Worm (Caenorhabditis elegans) whole organism, L2 larva: ENCODE measurements around the gene mig-22.

Source experiments
- mdl-1 ChIP-seq, 2 experiments: fragments of 150-350 bp in 1 of 2; sonication (generic microtip) in 1 of 2; optimal IDR thresholded peaks; 2 replicates each; lab custom pipeline; 2017; ENCODE audit warnings: missing biosample characterization in 2 of 2, missing genetic modification characterization in 2 of 2
- unc-39 ChIP-seq: fragments of 150-350 bp; optimal IDR thresholded peaks from 2 replicates; lab custom pipeline; 2014; ENCODE audit warnings: missing biosample characterization, missing genetic modification characterization

DNA sequence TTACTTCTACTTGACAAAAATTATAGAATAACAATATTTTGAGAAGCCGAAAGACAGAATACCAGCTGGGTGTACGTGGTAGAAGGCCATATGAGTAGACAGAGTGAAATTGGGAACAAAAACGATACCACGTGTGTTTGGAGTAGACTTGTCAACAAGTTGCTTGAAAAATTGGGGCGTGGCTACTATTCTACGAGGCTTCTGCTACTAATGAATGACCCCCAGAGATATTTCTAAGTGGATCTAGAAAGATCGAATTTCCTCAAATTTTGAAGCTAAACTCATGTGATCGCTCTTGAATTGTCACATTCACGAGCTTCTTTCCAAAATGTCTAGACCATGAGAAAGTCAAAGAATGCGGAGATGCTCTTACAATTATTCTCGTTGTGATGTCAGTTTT, 5.1 kb downstream of the mig-22 start:
- TF ChIP-seq mdl-1 (tag; optimal IDR thresholded peaks at IDR 0.05; lab: Kevin White, UChicago) (no peak), unc-39 (tag; lab: Kevin White, UChicago) (no peak)
